Worm (Caenorhabditis elegans) whole organism, mixed stage, embryonic: ENCODE measurements around the gene R02D5.3.

ENCODE experiments used
- elt-3 ChIP-seq: fragments of 150-350 bp; optimal IDR thresholded peaks from 2 replicates; lab custom pipeline; 2014; ENCODE audit warnings: missing biosample characterization, missing genetic modification characterization
- ztf-11 ChIP-seq: fragments of 150-350 bp; optimal IDR thresholded peaks from 2 replicates; lab custom pipeline; 2014; ENCODE audit warnings: missing biosample characterization, missing genetic modification characterization

- TF ChIP-seq ztf-11 (no peak), elt-3 (tag; lab: Kevin White, UChicago) (no peak)
Observed at ce11 chrV:14457070-14457469, 25.9 kb upstream of the R02D5.3 start, which contains the start of gene coh-3.
